Worm (Caenorhabditis elegans): ENCODE measurements around the gene apc-2.

DNA sequence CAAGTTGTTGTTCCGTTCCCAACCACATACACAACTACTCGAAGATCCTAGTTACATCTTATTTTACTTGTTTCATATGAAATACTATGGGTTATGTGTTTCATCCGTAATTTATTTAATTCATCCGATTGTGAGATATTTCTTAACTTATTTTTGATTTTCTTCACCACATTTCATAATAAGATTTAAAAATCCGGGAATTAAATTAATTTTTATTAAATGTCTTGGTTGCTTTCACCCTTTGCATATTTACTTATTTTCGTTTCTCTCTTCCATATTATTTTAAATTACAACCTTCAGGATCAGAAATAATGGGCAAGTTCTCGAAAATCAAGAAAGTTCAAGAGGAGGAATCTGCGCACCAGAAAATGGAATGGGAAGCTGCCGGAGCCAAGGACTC lies 34.7 kb upstream of the apc-2 start, which contains the start of gene K12H4.3:
- TF ChIP-seq ama-1 (optimal IDR thresholded peaks at IDR 0.05) (no peak), elt-1 (tag; optimal IDR thresholded peaks at IDR 0.05) (no peak), Y55F3AM.14 (GFP tag; optimal IDR thresholded peaks at IDR 0.05) (no peak), ZK546.5 (tag; optimal IDR thresholded peaks at IDR 0.05) (no peak), lin-13 (GFP tag; optimal IDR thresholded peaks at IDR 0.05) (no peak), nhr-12 (tag; optimal IDR thresholded peaks at IDR 0.05) (no peak), unc-62 (GFP tag; optimal IDR thresholded peaks at IDR 0.05) (no peak), unc-55 (GFP tag; optimal IDR thresholded peaks at IDR 0.05) (no peak), ztf-11 (tag; optimal IDR thresholded peaks at IDR 0.05) (no peak), fos-1 (tag; optimal IDR thresholded peaks at IDR 0.05) (no peak), elt-3 (tag; optimal IDR thresholded peaks at IDR 0.05) (no peak), mab-5 (tag; optimal IDR thresholded peaks at IDR 0.05) (no peak), snpc-4 (tag; optimal IDR thresholded peaks at IDR 0.05) (no peak)

Data from whole organism, L2 larva.